Worm (Caenorhabditis elegans) whole organism, late embryonic: Measurements from ENCODE around the gene F10D7.4.

Experiments used
- F13H6.1 ChIP-seq: sonication (generic microtip); optimal IDR thresholded peaks from 2 replicates; lab custom pipeline; 2016; ENCODE audit warnings: missing genetic modification characterization, missing compliant biosample characterization
- ets-4 ChIP-seq: sonication (generic microtip); optimal IDR thresholded peaks from 2 replicates; lab custom pipeline; 2016; ENCODE audit warnings: missing genetic modification characterization, missing compliant biosample characterization
- hlh-30 ChIP-seq: sonication (generic microtip); optimal IDR thresholded peaks from 2 replicates; lab custom pipeline; 2017; ENCODE audit warnings: antibody characterized with exemption, missing genetic modification characterization, missing compliant biosample characterization; ENCODE audit not compliant: insufficient read depth
- lin-11 ChIP-seq: fragments of 200-800 bp; sonication (Bioruptor generic); optimal IDR thresholded peaks from 2 replicates; lab custom pipeline; 2018; ENCODE audit warnings: mild to moderate bottlenecking, missing genetic modification characterization, missing compliant biosample characterization
- pha-2 ChIP-seq: sonication (generic microtip); optimal IDR thresholded peaks from 2 replicates; lab custom pipeline; 2017; ENCODE audit warnings: mild to moderate bottlenecking, missing genetic modification characterization, missing compliant biosample characterization
- unc-86 ChIP-seq: sonication (generic microtip); optimal IDR thresholded peaks from 2 replicates; lab custom pipeline; 2016; ENCODE audit warnings: missing genetic modification characterization, missing compliant biosample characterization

ce11 chrX:17340484-17340883, 41.4 kb downstream of the F10D7.4 start, which contains the start of gene C53C11.1:
- no peak for TF ChIP-seq F13H6.1 (tag; lab: Kevin White, UChicago)
- TF ChIP-seq unc-86 (tag; lab: Kevin White, UChicago): no peak
- no peak for TF ChIP-seq hlh-30 (tag; lab: Kevin White, UChicago)
- no peak for TF ChIP-seq ets-4 (tag; lab: Kevin White, UChicago)
- TF ChIP-seq pha-2 (tag; lab: Kevin White, UChicago): no peak
- no peak for TF ChIP-seq lin-11
